Fruit fly (Drosophila melanogaster) whole organism, embryonic: Measurements from ENCODE around the gene Men.

Experiments
- Ada2b ChIP-seq: fragments of 200-800 bp; sonication (Bioruptor generic); IDR thresholded peaks from 2 replicates; pipeline ENCODE4 v1.3.6; 2022; ENCODE audit warnings: missing biosample characterization, missing genetic modification characterization
- Bgb ChIP-seq: fragments of 200-800 bp; sonication (Bioruptor generic); IDR thresholded peaks from 2 replicates; pipeline ENCODE4 v1.3.6; 2022; ENCODE audit warnings: missing biosample characterization, missing genetic modification characterization; ENCODE audit not compliant: partially characterized antibody
- CG10654 ChIP-seq: fragments of 200-800 bp; sonication (Bioruptor generic); optimal IDR thresholded peaks from 2 replicates; lab custom pipeline; 2016; ENCODE audit warnings: missing biosample characterization, missing genetic modification characterization
- CG11247 ChIP-seq: fragments of 200-800 bp; sonication (Bioruptor generic); IDR thresholded peaks from 2 replicates; pipeline ENCODE4 v1.3.6; 2022; ENCODE audit warnings: missing biosample characterization, missing genetic modification characterization
- CG13287 ChIP-seq: fragments of 200-800 bp; sonication (Bioruptor generic); IDR thresholded peaks from 2 replicates; pipeline ENCODE4 v1.3.6; 2022; ENCODE audit warnings: missing biosample characterization, missing genetic modification characterization; ENCODE audit not compliant: partially characterized antibody
- CG15011 ChIP-seq: fragments of 200-800 bp; sonication (Bioruptor generic); optimal IDR thresholded peaks from 3 replicates; lab custom pipeline; 2018; ENCODE audit warnings: missing biosample characterization, mild to moderate bottlenecking, missing genetic modification characterization
- CG15479 ChIP-seq: fragments of 200-800 bp; sonication (Bioruptor generic); optimal IDR thresholded peaks from 3 replicates; lab custom pipeline; 2019; ENCODE audit warnings: missing biosample characterization, mild to moderate bottlenecking, missing genetic modification characterization, moderate library complexity
- CG17568 ChIP-seq: fragments of 200-800 bp; sonication (Bioruptor generic); optimal IDR thresholded peaks from 2 replicates; lab custom pipeline; 2018; ENCODE audit warnings: missing biosample characterization, mild to moderate bottlenecking, missing genetic modification characterization, moderate library complexity
- CG1832 ChIP-seq: fragments of 200-800 bp; sonication (Bioruptor generic); optimal IDR thresholded peaks from 2 replicates; lab custom pipeline; 2017; ENCODE audit warnings: missing biosample characterization, mild to moderate bottlenecking, missing genetic modification characterization, inconsistent platforms
- CG18599 ChIP-seq: fragments of 200-800 bp; sonication (Bioruptor generic); optimal IDR thresholded peaks from 3 replicates; lab custom pipeline; 2017; ENCODE audit warnings: missing biosample characterization, missing genetic modification characterization, mild to moderate bottlenecking, moderate library complexity, missing genetic modification reagents
- CG2116 ChIP-seq: fragments of 200-800 bp; sonication (Bioruptor generic); optimal IDR thresholded peaks from 3 replicates; lab custom pipeline; 2018; ENCODE audit warnings: missing biosample characterization, mild to moderate bottlenecking, missing genetic modification characterization
- CG2712 ChIP-seq: fragments of 200-800 bp; optimal IDR thresholded peaks from 3 replicates; lab custom pipeline; 2019; ENCODE audit warnings: missing biosample characterization, mild to moderate bottlenecking, missing genetic modification characterization, moderate library complexity
- CG32767 ChIP-seq: fragments of 200-800 bp; sonication (Bioruptor generic); IDR thresholded peaks from 2 replicates; pipeline ENCODE4 v1.3.6; 2022; ENCODE audit warnings: missing biosample characterization, missing genetic modification characterization
- CG6813 ChIP-seq: fragments of 200-800 bp; sonication (Bioruptor generic); optimal IDR thresholded peaks from 2 replicates; lab custom pipeline; 2017; ENCODE audit warnings: missing biosample characterization, missing genetic modification characterization, mild to moderate bottlenecking, moderate library complexity, missing genetic modification reagents
- CG7839 ChIP-seq: fragments of 200-800 bp; sonication (Bioruptor generic); optimal IDR thresholded peaks from 3 replicates; lab custom pipeline; 2018; ENCODE audit warnings: missing biosample characterization, mild to moderate bottlenecking, missing genetic modification characterization, moderate library complexity
- CG9727 ChIP-seq: fragments of 200-800 bp; sonication (Bioruptor generic); optimal IDR thresholded peaks from 3 replicates; lab custom pipeline; 2017; ENCODE audit warnings: missing biosample characterization, mild to moderate bottlenecking, missing genetic modification characterization
- Dek ChIP-seq: fragments of 200-800 bp; sonication (Bioruptor generic); optimal IDR thresholded peaks from 3 replicates; lab custom pipeline; 2019; ENCODE audit warnings: missing biosample characterization, mild to moderate bottlenecking, missing genetic modification characterization, moderate library complexity
- Dref ChIP-seq: fragments of 200-800 bp; sonication (Bioruptor generic); IDR thresholded peaks from 2 replicates; pipeline ENCODE4 v1.3.6; 2022; ENCODE audit warnings: missing biosample characterization, missing genetic modification characterization
- Fer1 ChIP-seq: fragments of 200-800 bp; sonication (Bioruptor generic); optimal IDR thresholded peaks from 2 replicates; lab custom pipeline; 2017; ENCODE audit warnings: missing biosample characterization, mild to moderate bottlenecking, missing genetic modification characterization
- GATAe ChIP-seq: fragments of 200-800 bp; sonication (Bioruptor generic); conservative IDR thresholded peaks from 2 replicates; pipeline ENCODE4 v1.3.6; 2022; ENCODE audit warnings: missing biosample characterization, missing genetic modification characterization
- Gsc ChIP-seq: fragments of 200-800 bp; sonication (Bioruptor generic); IDR thresholded peaks from 2 replicates; pipeline ENCODE4 v1.3.6; 2022; ENCODE audit warnings: missing biosample characterization, missing genetic modification characterization
- Hr3 ChIP-seq: fragments of 200-800 bp; sonication (Bioruptor generic); optimal IDR thresholded peaks from 3 replicates; lab custom pipeline; 2016; ENCODE audit warnings: missing biosample characterization, missing genetic modification characterization
- Meics ChIP-seq: fragments of 200-800 bp; sonication (Bioruptor generic); optimal IDR thresholded peaks from 2 replicates; lab custom pipeline; 2017; ENCODE audit warnings: missing biosample characterization, mild to moderate bottlenecking, missing genetic modification characterization
- Mes4 ChIP-seq: fragments of 200-800 bp; sonication (Bioruptor generic); optimal IDR thresholded peaks from 2 replicates; lab custom pipeline; 2016; ENCODE audit warnings: missing biosample characterization, missing genetic modification characterization
- Nf-YC ChIP-seq: fragments of 200-800 bp; optimal IDR thresholded peaks from 3 replicates; lab custom pipeline; 2019; ENCODE audit warnings: missing biosample characterization, mild to moderate bottlenecking, missing genetic modification characterization, moderate library complexity
- NfI ChIP-seq: fragments of 200-800 bp; sonication (Bioruptor generic); optimal IDR thresholded peaks from 3 replicates; lab custom pipeline; 2018; ENCODE audit warnings: missing biosample characterization, mild to moderate bottlenecking, missing genetic modification characterization, moderate library complexity
- Sry-β ChIP-seq: fragments of 200-800 bp; sonication (Bioruptor generic); optimal IDR thresholded peaks from 2 replicates; lab custom pipeline; 2018; ENCODE audit warnings: missing biosample characterization, mild to moderate bottlenecking, missing genetic modification characterization, moderate library complexity
- bab2 ChIP-seq: fragments of 200-800 bp; sonication (Bioruptor generic); optimal IDR thresholded peaks from 2 replicates; lab custom pipeline; 2016; ENCODE audit warnings: missing biosample characterization, missing genetic modification characterization
- br ChIP-seq: fragments of >200 bp; optimal IDR thresholded peaks from 2 replicates; lab custom pipeline; 2017
- btn ChIP-seq: fragments of 200-800 bp; sonication (Bioruptor generic); optimal IDR thresholded peaks from 2 replicates; lab custom pipeline; 2016; ENCODE audit warnings: missing biosample characterization, missing genetic modification characterization
- cad ChIP-seq: fragments of >200 bp; optimal IDR thresholded peaks from 2 replicates; lab custom pipeline; 2017; ENCODE audit warnings: missing biosample characterization, missing genetic modification characterization
- ci ChIP-seq: fragments of 200-800 bp; sonication (Bioruptor generic); IDR thresholded peaks from 3 replicates; pipeline ENCODE4 v1.3.6; 2022; ENCODE audit warnings: missing biosample characterization, missing genetic modification characterization
- corto ChIP-seq: fragments of 200-800 bp; sonication (Bioruptor generic); optimal IDR thresholded peaks from 2 replicates; lab custom pipeline; 2016; ENCODE audit warnings: missing biosample characterization, mild to moderate bottlenecking, missing genetic modification characterization, moderate library complexity
- cwo ChIP-seq: fragments of 200-800 bp; sonication (Bioruptor generic); optimal IDR thresholded peaks from 3 replicates; lab custom pipeline; 2017; ENCODE audit warnings: missing biosample characterization, missing genetic modification characterization, mild to moderate bottlenecking, moderate library complexity, missing genetic modification reagents
- da ChIP-seq: fragments of 200-800 bp; sonication (Bioruptor generic); optimal IDR thresholded peaks from 2 replicates; lab custom pipeline; 2016; ENCODE audit warnings: missing biosample characterization, missing genetic modification characterization
- dpn ChIP-seq, 2 experiments: fragments of 200-800 bp; sonication (Bioruptor generic); optimal IDR thresholded peaks; 3 replicates each; lab custom pipeline; 2016; ENCODE audit warnings: missing biosample characterization in 2 of 2, missing genetic modification characterization in 2 of 2
- fd3F ChIP-seq: fragments of 200-800 bp; sonication (Bioruptor generic); optimal IDR thresholded peaks from 2 replicates; lab custom pipeline; 2018; ENCODE audit warnings: missing biosample characterization, mild to moderate bottlenecking, missing genetic modification characterization, moderate library complexity
- lov ChIP-seq, 2 experiments: fragments of 200-800 bp in 1 of 2; fragments of >200 bp in 1 of 2; sonication (Bioruptor generic) in 1 of 2; IDR thresholded peaks in 1 of 2; optimal IDR thresholded peaks in 1 of 2; 2 replicates in 1 of 2; 3 replicates in 1 of 2; pipeline versions ENCODE4 v1.3.6 to Lab custom; 2017 to 2022; ENCODE audit warnings: missing biosample characterization in 1 of 2, missing genetic modification characterization in 1 of 2
- mld ChIP-seq: fragments of 200-800 bp; sonication (Bioruptor generic); IDR thresholded peaks from 3 replicates; pipeline ENCODE4 v1.3.6; 2022; ENCODE audit warnings: missing biosample characterization, missing genetic modification characterization; ENCODE audit not compliant: partially characterized antibody
- nau ChIP-seq: fragments of 200-800 bp; sonication (Bioruptor generic); optimal IDR thresholded peaks from 3 replicates; lab custom pipeline; 2017; ENCODE audit warnings: missing biosample characterization, mild to moderate bottlenecking, missing genetic modification characterization, missing genetic modification reagents
- pita ChIP-seq: fragments of 200-800 bp; sonication (Bioruptor generic); optimal IDR thresholded peaks from 2 replicates; lab custom pipeline; 2017; ENCODE audit warnings: missing biosample characterization, mild to moderate bottlenecking, missing genetic modification characterization
- sim ChIP-seq: fragments of 200-800 bp; sonication (Bioruptor generic); IDR thresholded peaks from 2 replicates; pipeline ENCODE4 v1.3.6; 2022; ENCODE audit warnings: missing biosample characterization, missing genetic modification characterization
- sr ChIP-seq: fragments of 200-800 bp; sonication (Bioruptor generic); IDR thresholded peaks from 3 replicates; pipeline ENCODE4 v1.3.6; 2022; ENCODE audit warnings: missing biosample characterization, missing genetic modification characterization
- tap ChIP-seq: fragments of 200-800 bp; optimal IDR thresholded peaks from 3 replicates; lab custom pipeline; 2019; ENCODE audit warnings: missing biosample characterization, mild to moderate bottlenecking, missing genetic modification characterization, moderate library complexity
- vvl ChIP-seq: fragments of 200-800 bp; sonication (Bioruptor generic); IDR thresholded peaks from 2 replicates; pipeline ENCODE4 v1.3.6; 2022; ENCODE audit warnings: missing biosample characterization, missing genetic modification characterization
- wek ChIP-seq: fragments of 200-800 bp; sonication (Bioruptor generic); optimal IDR thresholded peaks from 3 replicates; lab custom pipeline; 2018; ENCODE audit warnings: missing biosample characterization, mild to moderate bottlenecking, missing genetic modification characterization, moderate library complexity

Men gene

DNA sequence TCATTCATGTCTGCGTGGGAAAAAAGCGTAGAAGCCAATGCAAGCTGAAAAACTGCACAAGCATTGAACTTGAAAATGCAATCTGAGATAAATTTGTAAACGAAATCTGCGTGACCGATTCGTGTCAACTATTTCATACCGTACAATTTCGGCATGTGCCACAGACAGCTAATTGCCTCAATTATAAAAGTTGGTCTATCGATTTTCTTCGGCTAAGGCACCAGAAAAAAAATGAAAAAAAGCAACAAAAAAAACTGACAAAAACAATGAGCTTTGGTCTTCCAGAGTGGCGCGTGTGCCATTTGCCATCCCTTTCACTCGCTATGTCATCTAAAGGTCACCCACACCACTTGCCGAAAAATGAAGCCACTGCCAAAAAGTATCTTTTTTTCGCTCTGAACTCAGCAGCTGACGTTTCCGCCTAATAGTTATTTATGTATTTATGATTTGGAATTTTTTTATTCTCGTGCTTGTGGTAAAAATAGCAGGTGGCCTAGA lies 3.7 kb downstream of the Men start (continued):
- TF ChIP-seq CG9727 (GFP tag; lab: Kevin White, UChicago): no peak
- no peak for TF ChIP-seq CG1832 (GFP tag; lab: Kevin White, UChicago)
- no peak for TF ChIP-seq Gsc (GFP tag; lab: Robert Waterston, UW)
- no peak for TF ChIP-seq CG2712 (tag; lab: Kevin White, UChicago)
- TF ChIP-seq pita: no peak
- no peak for TF ChIP-seq br

DNA sequence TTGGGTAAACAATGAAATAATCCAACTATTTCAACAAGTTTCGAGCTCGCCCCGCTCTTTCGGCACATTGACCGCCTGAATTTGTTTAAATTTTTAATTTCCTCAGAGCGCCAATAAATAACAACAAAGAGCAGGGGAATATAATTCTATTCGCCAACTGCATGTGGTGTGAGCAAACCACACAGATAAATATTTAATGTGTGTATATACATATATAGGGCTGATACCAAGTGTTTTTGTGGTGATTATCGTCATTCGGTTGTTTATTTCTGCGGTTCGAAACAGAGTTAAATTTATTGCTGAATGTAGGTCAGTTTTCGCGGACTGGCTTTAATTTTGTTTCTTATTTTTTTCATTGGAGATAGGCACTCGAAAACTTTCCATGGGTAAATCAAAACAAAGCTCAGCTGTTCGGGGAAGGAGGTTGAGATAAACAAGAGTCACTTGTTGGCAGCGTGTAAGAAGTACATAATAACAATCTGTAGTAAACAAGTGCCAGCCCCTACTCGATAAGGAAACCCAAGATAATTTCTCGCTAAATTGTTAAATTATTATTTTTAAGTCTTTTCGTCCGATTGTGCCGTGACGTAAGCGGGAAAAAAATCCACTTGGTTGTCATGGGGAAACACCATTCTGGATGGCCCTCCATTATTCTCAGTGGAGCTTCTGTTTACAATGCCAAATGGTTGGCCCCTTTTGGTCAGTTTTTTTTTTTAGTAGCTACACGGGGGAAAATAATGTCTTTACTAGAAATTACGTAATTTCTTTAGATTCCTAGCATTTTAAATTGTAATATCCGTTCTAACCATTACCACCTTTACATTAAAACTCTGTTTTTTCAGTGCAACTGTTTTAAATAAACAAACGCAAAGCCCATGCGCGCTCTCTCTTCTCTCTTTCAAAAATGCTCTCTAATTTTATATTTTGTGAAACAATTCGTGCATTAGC lies 4.4 kb downstream of the Men start:
- TF ChIP-seq CG11247 (GFP tag; lab: Robert Waterston, UW) (0 out of 2 replicates have a peak, but pooled peaks have one; percentile 10), ci (GFP tag; lab: Robert Waterston, UW) (peak; percentile 52; the same call in 2 of the 3 replicates), CG17568 (GFP tag; lab: Kevin White, UChicago) (peak; percentile 32), nau (GFP tag; lab: Kevin White, UChicago) (peak; percentile 3), CG6813 (GFP tag; lab: Kevin White, UChicago) (peak; percentile 50), mld (no peak), Meics (GFP tag; lab: Kevin White, UChicago) (peak; percentile 61), Hr3 (GFP tag; lab: Kevin White, UChicago) (peak; percentile 28), da (GFP tag; lab: Kevin White, UChicago) (peak; percentile 4), sim (GFP tag; lab: Robert Waterston, UW) (no peak), bab2 (GFP tag; lab: Kevin White, UChicago) (peak; percentile 44), CG2116 (GFP tag; lab: Kevin White, UChicago) (peak; percentile 16), CG7839 (tag; lab: Kevin White, UChicago) (peak; percentile 61), vvl (GFP tag; lab: Robert Waterston, UW) (peak; percentile 74), Ada2b (GFP tag; lab: Robert Waterston, UW) (peak; percentile 70), fd3F (GFP tag; lab: Kevin White, UChicago) (peak; percentile 41), corto (GFP tag; lab: Kevin White, UChicago) (peak; percentile 10), Nf-YC (tag; lab: Kevin White, UChicago) (no peak), cad (GFP tag; lab: Kevin White, UChicago) (no peak), Fer1 (peak; percentile 58), Dek (peak; percentile 36), CG32767 (0 out of 2 replicates have a peak, but pooled peaks have one; percentile 29), NfI (peak; percentile 47), CG10654 (peak; percentile 50), Sry-β (GFP tag; lab: Kevin White, UChicago) (no peak), lov (optimal IDR thresholded peaks at IDR 0.05; lab: Kevin White, UChicago) (no peak), lov (GFP tag; IDR thresholded peaks at IDR 0.05; lab: Robert Waterston, UW) (no peak), cwo (peak; percentile 51), CG15479 (GFP tag; lab: Kevin White, UChicago) (no peak), sr (GFP tag; lab: Robert Waterston, UW) (no peak), Bgb (GFP tag; lab: Robert Waterston, UW) (no peak), CG15011 (peak; percentile 39), CG18599 (GFP tag; lab: Kevin White, UChicago) (peak; percentile 81), GATAe (GFP tag; lab: Robert Waterston, UW) (no peak), dpn (GFP tag; optimal IDR thresholded peaks at IDR 0.05; lab: Kevin White, UChicago) (peak; percentile 25 to 57), Dref (GFP tag; lab: Robert Waterston, UW) (no peak), tap (tag; lab: Kevin White, UChicago) (no peak), wek (GFP tag; lab: Kevin White, UChicago) (peak; percentile 22), CG13287 (GFP tag; lab: Robert Waterston, UW) (no peak), Mes4 (GFP tag; lab: Kevin White, UChicago) (no peak), btn (GFP tag; lab: Kevin White, UChicago) (peak; percentile 10)
